Worm (Caenorhabditis elegans) whole organism, L4/young adult: ENCODE results near the gene F53A2.11.

ENCODE experiments used
- W03F9.2 ChIP-seq: fragments of 150-350 bp; optimal IDR thresholded peaks from 2 replicates; lab custom pipeline; 2014; ENCODE audit warnings: missing biosample characterization, missing genetic modification characterization
- dao-5 ChIP-seq: sonication (generic microtip); optimal IDR thresholded peaks from 2 replicates; lab custom pipeline; 2016; ENCODE audit warnings: missing genotype, missing genetic modification characterization, moderate library complexity, missing compliant biosample characterization
- him-1 ChIP-seq: sonication (generic microtip); optimal IDR thresholded peaks from 2 replicates; lab custom pipeline; 2016; ENCODE audit warnings: missing genotype, missing genetic modification reagents, missing genetic modification characterization, missing compliant biosample characterization

Gene F53A2.11

ce11 chrIII:13340504-13341274 lies 18.2 kb upstream of the F53A2.11 start:
- peak; percentile 25 for TF ChIP-seq W03F9.2 (tag; lab: Kevin White, UChicago)
- no peak for TF ChIP-seq him-1 (tag; lab: Kevin White, UChicago)

- no peak for TF ChIP-seq W03F9.2 (tag; lab: Kevin White, UChicago)
- TF ChIP-seq him-1 (tag; lab: Kevin White, UChicago), result no peak
- no peak for TF ChIP-seq dao-5 (tag; lab: Kevin White, UChicago)
Measured at ce11 chrIII:13339672-13340071, 17.2 kb upstream of the F53A2.11 start, which contains the start of gene F53A2.3. Gene F53A2.3, minus strand, starts transcription at chrIII:13339772.

ce11 chrIII:13333754-13334153 lies 11.3 kb upstream of the F53A2.11 start, which contains the start of gene sdz-20:
Gene sdz-20, plus strand, starts transcription at chrIII:13334054.
- no peak for TF ChIP-seq W03F9.2 (tag; lab: Kevin White, UChicago)
- TF ChIP-seq dao-5 (tag; lab: Kevin White, UChicago), result no peak
- no peak for TF ChIP-seq him-1 (tag; lab: Kevin White, UChicago)

- no peak for TF ChIP-seq him-1 (tag; lab: Kevin White, UChicago)
- TF ChIP-seq W03F9.2 (tag; lab: Kevin White, UChicago), result no peak
- no peak for TF ChIP-seq dao-5 (tag; lab: Kevin White, UChicago)
Measured at ce11 chrIII:13328911-13329310, 6.4 kb upstream of the F53A2.11 start.

- no peak for TF ChIP-seq W03F9.2 (tag; lab: Kevin White, UChicago)
- TF ChIP-seq him-1 (tag; lab: Kevin White, UChicago), result no peak
- no peak for TF ChIP-seq dao-5 (tag; lab: Kevin White, UChicago)
Measured at ce11 chrIII:13324739-13325138, 2.3 kb upstream of the F53A2.11 start, which contains the start of gene F53A2.1. Gene F53A2.1, minus strand, starts transcription at chrIII:13324839.

- TF ChIP-seq W03F9.2 (tag; lab: Kevin White, UChicago) (no peak), dao-5 (tag; lab: Kevin White, UChicago) (no peak), him-1 (tag; lab: Kevin White, UChicago) (no peak)
Measured at ce11 chrIII:13317383-13317911, 5.0 kb downstream of the F53A2.11 start.

ce11 chrIII:13316935-13317334 lies 5.5 kb downstream of the F53A2.11 start:
- TF ChIP-seq W03F9.2 (tag; lab: Kevin White, UChicago) (no peak), him-1 (tag; lab: Kevin White, UChicago) (no peak), dao-5 (tag; lab: Kevin White, UChicago) (no peak)

ce11 chrIII:13315071-13315470 lies 7.4 kb downstream of the F53A2.11 start, which contains the start of gene dph-7:
Gene dph-7, plus strand, starts transcription at chrIII:13315123.
- no peak for TF ChIP-seq him-1 (tag; lab: Kevin White, UChicago)
- no peak for TF ChIP-seq dao-5 (tag; lab: Kevin White, UChicago)
- no peak for TF ChIP-seq W03F9.2 (tag; lab: Kevin White, UChicago)

ce11 chrIII:13314636-13315035 lies 7.8 kb downstream of the F53A2.11 start:
- no peak for TF ChIP-seq dao-5 (tag; lab: Kevin White, UChicago)
- no peak for TF ChIP-seq him-1 (tag; lab: Kevin White, UChicago)
- TF ChIP-seq W03F9.2 (tag; lab: Kevin White, UChicago), result no peak

ce11 chrIII:13313788-13314187 lies 8.7 kb downstream of the F53A2.11 start, which contains the start of gene Y43F4B.10:
Gene Y43F4B.10, plus strand, starts transcription at chrIII:13314068.
- TF ChIP-seq him-1 (tag; lab: Kevin White, UChicago), result no peak
- no peak for TF ChIP-seq dao-5 (tag; lab: Kevin White, UChicago)
- TF ChIP-seq W03F9.2 (tag; lab: Kevin White, UChicago), result no peak

- no peak for TF ChIP-seq W03F9.2 (tag; lab: Kevin White, UChicago)
- TF ChIP-seq dao-5 (tag; lab: Kevin White, UChicago), result no peak
- TF ChIP-seq him-1 (tag; lab: Kevin White, UChicago), result no peak
Measured at ce11 chrIII:13310552-13310951, 11.9 kb downstream of the F53A2.11 start.

ce11 chrIII:13307107-13307506 lies 15.4 kb downstream of the F53A2.11 start, which contains the start of the genes klp-19 and slc-36.1:
Gene klp-19, minus strand, starts transcription at chrIII:13307259.
Gene slc-36.1, plus strand, starts transcription at chrIII:13307502.
- TF ChIP-seq W03F9.2 (tag; lab: Kevin White, UChicago) (peak; percentile 52), him-1 (tag; lab: Kevin White, UChicago) (no peak), dao-5 (tag; lab: Kevin White, UChicago) (no peak)

ce11 chrIII:13305537-13305936 lies 16.9 kb downstream of the F53A2.11 start:
- TF ChIP-seq W03F9.2 (tag; lab: Kevin White, UChicago), result no peak
- TF ChIP-seq dao-5 (tag; lab: Kevin White, UChicago), result no peak
